Worm (Caenorhabditis elegans): ENCODE data around the gene athp-1.

Gene athp-1

ce11 chrIII:10902341-10902740 is 20.8 kb downstream of the athp-1 start, which contains the start of gene unc-119:
Gene unc-119, plus strand, starts transcription at chrIII:10902641.
- TF ChIP-seq ceh-82 (tag; optimal IDR thresholded peaks at IDR 0.05) (no peak), nhr-11 (tag; optimal IDR thresholded peaks at IDR 0.05) (no peak)

ce11 chrIII:10903009-10903609 is 21.5 kb downstream of the athp-1 start:
- TF ChIP-seq blmp-1 (tag; optimal IDR thresholded peaks at IDR 0.05; ENCODE audit: insufficient read depth) (no peak), R02D3.7 (tag; optimal IDR thresholded peaks at IDR 0.05) (no peak), zag-1 (tag; optimal IDR thresholded peaks at IDR 0.05) (peak; percentile 44), lin-11 (tag; optimal IDR thresholded peaks at IDR 0.05) (peak; percentile 20), lsy-2 (tag; optimal IDR thresholded peaks at IDR 0.05) (peak in 1 of 2 experiments; percentile 52), crh-2 (tag; optimal IDR thresholded peaks at IDR 0.05) (peak; percentile 75), C34F6.9 (tag; optimal IDR thresholded peaks at IDR 0.05) (peak; percentile 65), nhr-6 (tag; optimal IDR thresholded peaks at IDR 0.05) (peak; percentile 31), unc-55 (GFP tag; optimal IDR thresholded peaks at IDR 0.05) (peak; percentile 26), sma-9 (GFP tag; optimal IDR thresholded peaks at IDR 0.05) (no peak), sma-9 (tag; optimal IDR thresholded peaks at IDR 0.05) (no peak), nhr-21 (tag; optimal IDR thresholded peaks at IDR 0.05) (peak; percentile 19), mdl-1 (tag; optimal IDR thresholded peaks at IDR 0.05) (peak in 1 of 2 experiments; percentile 12)

ce11 chrIII:10904320-10904961 is 22.9 kb downstream of the athp-1 start:
- TF ChIP-seq nhr-25 (tag; optimal IDR thresholded peaks at IDR 0.05) (peak; percentile 97), gmeb-1 (tag; optimal IDR thresholded peaks at IDR 0.05) (peak; percentile 13), unc-55 (GFP tag; optimal IDR thresholded peaks at IDR 0.05) (no peak)

- no peak for TF ChIP-seq mbf-1 (tag; optimal IDR thresholded peaks at IDR 0.05)
- peak; percentile 26 for TF ChIP-seq lin-13 (GFP tag; optimal IDR thresholded peaks at IDR 0.05)
- no peak for TF ChIP-seq nhr-21 (tag; optimal IDR thresholded peaks at IDR 0.05)
- peak; percentile 46 for TF ChIP-seq nhr-6 (tag; optimal IDR thresholded peaks at IDR 0.05)
- TF ChIP-seq unc-55 (GFP tag; optimal IDR thresholded peaks at IDR 0.05), result peak; percentile 70
- peak; percentile 35 for TF ChIP-seq blmp-1 (tag; optimal IDR thresholded peaks at IDR 0.05; ENCODE audit: insufficient read depth)
- peak; percentile 48 for TF ChIP-seq F13H6.1 (tag; optimal IDR thresholded peaks at IDR 0.05)
- TF ChIP-seq mab-5 (tag; optimal IDR thresholded peaks at IDR 0.05), result peak; percentile 64
- TF ChIP-seq nhr-25 (tag; optimal IDR thresholded peaks at IDR 0.05), result peak; percentile 97
- TF ChIP-seq lsy-2 (tag; optimal IDR thresholded peaks at IDR 0.05), result peak in 1 of 2 experiments; percentile 50
- TF ChIP-seq sma-9 (GFP tag; optimal IDR thresholded peaks at IDR 0.05), result peak; percentile 53
- TF ChIP-seq sma-9 (tag; optimal IDR thresholded peaks at IDR 0.05), result no peak
- TF ChIP-seq C34F6.9 (tag; optimal IDR thresholded peaks at IDR 0.05), result peak; percentile 76
- TF ChIP-seq sem-4 (tag; optimal IDR thresholded peaks at IDR 0.05), result peak; percentile 34
- TF ChIP-seq gmeb-1 (tag; optimal IDR thresholded peaks at IDR 0.05), result peak; percentile 91
- TF ChIP-seq nhr-129 (tag; optimal IDR thresholded peaks at IDR 0.05), result peak; percentile 23
- peak; percentile 1 for TF ChIP-seq crh-2 (tag; optimal IDR thresholded peaks at IDR 0.05)
- TF ChIP-seq alr-1 (tag; optimal IDR thresholded peaks at IDR 0.05), result no peak
- no peak for TF ChIP-seq sma-3 (GFP tag; optimal IDR thresholded peaks at IDR 0.05)
- no peak for TF ChIP-seq unc-39 (tag; optimal IDR thresholded peaks at IDR 0.05)
- TF ChIP-seq ceh-82 (tag; optimal IDR thresholded peaks at IDR 0.05), result peak; percentile 54
These were observed 23.5 kb downstream of the athp-1 start for ce11 chrIII:10905112-10905511.

- TF ChIP-seq C34F6.9 (tag; optimal IDR thresholded peaks at IDR 0.05) (peak; percentile 18), unc-55 (GFP tag; optimal IDR thresholded peaks at IDR 0.05) (peak; percentile 22), elt-1 (tag; optimal IDR thresholded peaks at IDR 0.05) (no peak), nhr-129 (tag; optimal IDR thresholded peaks at IDR 0.05) (peak; percentile 5), nhr-25 (tag; optimal IDR thresholded peaks at IDR 0.05) (peak; percentile 54)
These were observed 24.8 kb downstream of the athp-1 start for ce11 chrIII:10906325-10906724.

- TF ChIP-seq gmeb-1 (tag; optimal IDR thresholded peaks at IDR 0.05), result peak; percentile 83
- no peak for TF ChIP-seq unc-55 (GFP tag; optimal IDR thresholded peaks at IDR 0.05)
- TF ChIP-seq nhr-25 (tag; optimal IDR thresholded peaks at IDR 0.05), result peak; percentile 93
- peak; percentile 62 for TF ChIP-seq mab-5 (tag; optimal IDR thresholded peaks at IDR 0.05)
- TF ChIP-seq nhr-10 (tag; optimal IDR thresholded peaks at IDR 0.05), result no peak
- TF ChIP-seq nhr-21 (tag; optimal IDR thresholded peaks at IDR 0.05), result no peak
These were observed 26.2 kb downstream of the athp-1 start for ce11 chrIII:10907678-10908217.
